Worm (Caenorhabditis elegans) whole organism, L4 larva: ENCODE data around the gene mrpl-11.
A peak's percentile ranks its signal among the peaks of the same experiment; 100 is the strongest.

Source experiments
- D1046.2 ChIP-seq: fragments of 200-800 bp; sonication (Bioruptor generic); IDR thresholded peaks from 2 replicates; pipeline ENCODE4 v1.3.6; 2022; ENCODE audit warnings: missing genetic modification characterization, missing compliant biosample characterization
- F26F4.8 ChIP-seq: fragments of 200-800 bp; sonication (Bioruptor generic); conservative IDR thresholded peaks from 2 replicates; pipeline ENCODE4 v1.3.6; 2022; ENCODE audit warnings: missing genetic modification characterization, missing compliant biosample characterization
- F37D6.2 ChIP-seq: sonication (generic microtip); optimal IDR thresholded peaks from 2 replicates; lab custom pipeline; 2016; ENCODE audit warnings: mild to moderate bottlenecking, missing genetic modification characterization, missing compliant biosample characterization
- Y105C5A.15 ChIP-seq: fragments of 200-800 bp; sonication (Bioruptor generic); IDR thresholded peaks from 2 replicates; pipeline ENCODE4 v1.3.6; 2022; ENCODE audit warnings: missing genetic modification characterization, missing compliant biosample characterization
- Y48G9A.11 ChIP-seq: fragments of 200-800 bp; sonication (Bioruptor generic); IDR thresholded peaks from 2 replicates; pipeline ENCODE4 v1.3.6; 2022; ENCODE audit warnings: missing genetic modification reagents, missing genetic modification characterization, missing compliant biosample characterization
- Y75B8A.6 ChIP-seq: fragments of 200-800 bp; sonication (Bioruptor generic); IDR thresholded peaks from 2 replicates; pipeline ENCODE4 v1.3.6; 2022; ENCODE audit warnings: missing genetic modification reagents, missing genetic modification characterization, missing compliant biosample characterization
- ZK546.5 ChIP-seq, 2 experiments: sonication (generic microtip); optimal IDR thresholded peaks; 2 replicates each; lab custom pipeline; 2017; ENCODE audit warnings: missing biosample characterization in 2 of 2, missing genetic modification characterization in 2 of 2
- ama-1 ChIP-seq: fragments of 150-350 bp; optimal IDR thresholded peaks from 2 replicates; lab custom pipeline; 2014; ENCODE audit warnings: inconsistent platforms, mixed read lengths
- attf-4 ChIP-seq: sonication (generic microtip); optimal IDR thresholded peaks from 3 replicates; lab custom pipeline; 2017; ENCODE audit warnings: missing biosample characterization, missing genetic modification characterization
- ceh-20 ChIP-seq: fragments of 200-800 bp; sonication (Bioruptor generic); IDR thresholded peaks from 2 replicates; pipeline ENCODE4 v1.3.6; 2022; ENCODE audit warnings: missing genetic modification reagents, missing genetic modification characterization, missing compliant biosample characterization
- ceh-28 ChIP-seq: fragments of 150-350 bp; optimal IDR thresholded peaks from 2 replicates; lab custom pipeline; 2014; ENCODE audit warnings: missing biosample characterization, missing genetic modification reagents, missing genetic modification characterization
- ceh-62 ChIP-seq: sonication (generic microtip); optimal IDR thresholded peaks from 2 replicates; lab custom pipeline; 2017; ENCODE audit warnings: missing biosample characterization, missing genetic modification characterization
- cey-2 ChIP-seq: sonication (generic microtip); optimal IDR thresholded peaks from 3 replicates; lab custom pipeline; 2017; ENCODE audit warnings: missing genetic modification characterization, mild to moderate bottlenecking, missing compliant biosample characterization, antibody characterized with exemption, borderline replicate concordance; ENCODE audit not compliant: insufficient read depth
- daf-19 ChIP-seq: fragments of 200-800 bp; sonication (Bioruptor generic); conservative IDR thresholded peaks from 2 replicates; pipeline ENCODE4 v1.3.6; 2022; ENCODE audit warnings: missing genetic modification characterization, missing compliant biosample characterization
- daf-8 ChIP-seq: fragments of 200-800 bp; sonication (Bioruptor generic); IDR thresholded peaks from 2 replicates; pipeline ENCODE4 v1.3.6; 2022; ENCODE audit warnings: missing genetic modification characterization, missing compliant biosample characterization
- dmd-6 ChIP-seq: fragments of 200-800 bp; sonication (Bioruptor generic); IDR thresholded peaks from 2 replicates; pipeline ENCODE4 v1.3.6; 2022; ENCODE audit warnings: missing genetic modification reagents, missing genetic modification characterization, missing compliant biosample characterization
- dmd-9 ChIP-seq: fragments of 200-800 bp; sonication (Bioruptor generic); IDR thresholded peaks from 2 replicates; pipeline ENCODE4 v1.3.6; 2022; ENCODE audit warnings: missing genetic modification reagents, missing genetic modification characterization, missing compliant biosample characterization
- dpl-1 ChIP-seq: fragments of 150-350 bp; optimal IDR thresholded peaks from 2 replicates; lab custom pipeline; 2014; ENCODE audit warnings: missing biosample characterization, missing genetic modification reagents, missing genetic modification characterization
- dve-1 ChIP-seq: sonication (generic microtip); optimal IDR thresholded peaks from 2 replicates; lab custom pipeline; 2017; ENCODE audit warnings: antibody characterized with exemption, mild to moderate bottlenecking, missing genetic modification characterization, missing compliant biosample characterization; ENCODE audit not compliant: insufficient read depth
- fos-1 ChIP-seq: fragments of 150-350 bp; optimal IDR thresholded peaks from 2 replicates; lab custom pipeline; 2014; ENCODE audit warnings: missing biosample characterization, missing genetic modification characterization
- hlh-11 ChIP-seq: fragments of 200-800 bp; sonication (Bioruptor generic); optimal IDR thresholded peaks from 2 replicates; lab custom pipeline; 2018; ENCODE audit warnings: mild to moderate bottlenecking, missing genetic modification characterization, missing compliant biosample characterization
- hlh-30 ChIP-seq: sonication (generic microtip); optimal IDR thresholded peaks from 2 replicates; lab custom pipeline; 2017; ENCODE audit warnings: antibody characterized with exemption, mild to moderate bottlenecking, missing genetic modification characterization, missing compliant biosample characterization; ENCODE audit not compliant: insufficient read depth
- jun-1 ChIP-seq: fragments of 150-350 bp; optimal IDR thresholded peaks from 2 replicates; lab custom pipeline; 2014; ENCODE audit warnings: missing biosample characterization, missing genetic modification reagents, missing genetic modification characterization
- lin-1 ChIP-seq: fragments of 200-800 bp; sonication (Bioruptor generic); IDR thresholded peaks from 2 replicates; pipeline ENCODE4 v1.3.6; 2022; ENCODE audit warnings: missing genetic modification reagents, missing genetic modification characterization, missing compliant biosample characterization
- lin-29 ChIP-seq: fragments of 200-800 bp; sonication (Bioruptor generic); IDR thresholded peaks from 2 replicates; pipeline ENCODE4 v1.3.6; 2022; ENCODE audit warnings: missing genetic modification reagents, missing genetic modification characterization, missing compliant biosample characterization
- lin-38 ChIP-seq: fragments of 200-800 bp; sonication (Bioruptor generic); IDR thresholded peaks from 2 replicates; pipeline ENCODE4 v1.3.6; 2022; ENCODE audit warnings: missing genetic modification reagents, missing genetic modification characterization, missing compliant biosample characterization
- lin-39 ChIP-seq: fragments of 150-350 bp; optimal IDR thresholded peaks from 2 replicates; lab custom pipeline; 2014; ENCODE audit warnings: missing biosample characterization, missing genetic modification reagents, missing genetic modification characterization
- lir-3 ChIP-seq: sonication (generic microtip); optimal IDR thresholded peaks from 2 replicates; lab custom pipeline; 2016; ENCODE audit warnings: mild to moderate bottlenecking, missing genetic modification characterization, missing compliant biosample characterization
- lsy-2 ChIP-seq, 2 experiments: fragments of 150-350 bp in 1 of 2; sonication (generic microtip) in 1 of 2; optimal IDR thresholded peaks; 2 replicates each; lab custom pipeline; 2014 to 2017; ENCODE audit warnings: missing biosample characterization in 2 of 2, missing genetic modification characterization in 2 of 2
- madf-5 ChIP-seq, 2 experiments: fragments of 200-800 bp; sonication (Bioruptor generic); IDR thresholded peaks; 2 replicates each; pipeline ENCODE4 v1.3.6; 2022; ENCODE audit warnings: missing compliant biosample characterization in 2 of 2, missing genetic modification characterization in 2 of 2
- madf-9 ChIP-seq: fragments of 200-800 bp; sonication (Bioruptor generic); conservative IDR thresholded peaks from 2 replicates; pipeline ENCODE4 v1.3.6; 2022; ENCODE audit warnings: missing genetic modification reagents, missing genetic modification characterization, missing compliant biosample characterization
- mxl-2 ChIP-seq: fragments of 200-800 bp; sonication (Bioruptor generic); conservative IDR thresholded peaks from 2 replicates; pipeline ENCODE4 v1.3.6; 2022; ENCODE audit warnings: missing genetic modification reagents, missing genetic modification characterization, missing compliant biosample characterization
- mxl-3 ChIP-seq: fragments of 200-800 bp; sonication (Bioruptor generic); optimal IDR thresholded peaks from 2 replicates; lab custom pipeline; 2018; ENCODE audit warnings: mild to moderate bottlenecking, missing genetic modification characterization, missing compliant biosample characterization
- nhr-102 ChIP-seq: sonication (generic microtip); optimal IDR thresholded peaks from 2 replicates; lab custom pipeline; 2016; ENCODE audit warnings: mild to moderate bottlenecking, missing genetic modification characterization, moderate library complexity, missing compliant biosample characterization
- nhr-111 ChIP-seq: fragments of 200-800 bp; sonication (Bioruptor generic); optimal IDR thresholded peaks from 2 replicates; lab custom pipeline; 2018; ENCODE audit warnings: mild to moderate bottlenecking, missing genetic modification characterization, missing compliant biosample characterization
- nhr-237 ChIP-seq: sonication (generic microtip); optimal IDR thresholded peaks from 2 replicates; lab custom pipeline; 2017; ENCODE audit warnings: missing biosample characterization, missing genetic modification characterization
- nhr-25 ChIP-seq: sonication (generic microtip); optimal IDR thresholded peaks from 2 replicates; lab custom pipeline; 2017; ENCODE audit warnings: missing genetic modification characterization, mild to moderate bottlenecking, missing compliant biosample characterization, antibody characterized with exemption, moderate library complexity, borderline replicate concordance; ENCODE audit not compliant: insufficient read depth
- nhr-28 ChIP-seq: fragments of 150-350 bp; optimal IDR thresholded peaks from 2 replicates; lab custom pipeline; 2014; ENCODE audit warnings: missing biosample characterization, missing genetic modification characterization
- nhr-42 ChIP-seq: fragments of 200-800 bp; sonication (Bioruptor generic); IDR thresholded peaks from 2 replicates; pipeline ENCODE4 v1.3.6; 2022; ENCODE audit warnings: missing genetic modification characterization, missing compliant biosample characterization
- php-3 ChIP-seq: fragments of 200-800 bp; sonication (Bioruptor generic); IDR thresholded peaks from 2 replicates; pipeline ENCODE4 v1.3.6; 2022; ENCODE audit warnings: missing genetic modification reagents, missing genetic modification characterization, missing compliant biosample characterization
- pqm-1 ChIP-seq: sonication (generic microtip); optimal IDR thresholded peaks from 2 replicates; lab custom pipeline; 2017; ENCODE audit warnings: missing biosample characterization, missing genetic modification characterization
- saeg-2 ChIP-seq: fragments of 200-800 bp; sonication (Bioruptor generic); IDR thresholded peaks from 2 replicates; pipeline ENCODE4 v1.3.6; 2022; ENCODE audit warnings: missing genetic modification reagents, missing genetic modification characterization, missing compliant biosample characterization
- set-16 ChIP-seq: fragments of 200-800 bp; sonication (Bioruptor generic); IDR thresholded peaks from 2 replicates; pipeline ENCODE4 v1.3.6; 2022; ENCODE audit warnings: missing genetic modification reagents, missing genetic modification characterization, missing compliant biosample characterization
- spr-3 ChIP-seq: fragments of 200-800 bp; sonication (Bioruptor generic); optimal IDR thresholded peaks from 2 replicates; lab custom pipeline; 2018; ENCODE audit warnings: mild to moderate bottlenecking, missing genetic modification characterization, missing compliant biosample characterization
- tag-97 ChIP-seq: fragments of 200-800 bp; sonication (Bioruptor generic); IDR thresholded peaks from 2 replicates; pipeline ENCODE4 v1.3.6; 2022; ENCODE audit warnings: missing genetic modification characterization, missing compliant biosample characterization
- tra-1 ChIP-seq: fragments of 200-800 bp; sonication (Bioruptor generic); IDR thresholded peaks from 2 replicates; pipeline ENCODE4 v1.3.6; 2022; ENCODE audit warnings: missing genetic modification reagents, missing genetic modification characterization, missing compliant biosample characterization
- unc-62 ChIP-seq, 3 experiments: fragments of 150-350 bp in 1 of 3; sonication (generic microtip); optimal IDR thresholded peaks in 2 of 3; peaks in 1 of 3; 1 replicate in 1 of 3; 2 replicates in 2 of 3; lab custom pipeline; 2014 to 2017; ENCODE audit warnings: missing biosample characterization in 3 of 3, missing genetic modification characterization in 3 of 3, missing genetic modification reagents in 3 of 3, missing genotype in 1 of 3
- vab-7 ChIP-seq: fragments of 200-800 bp; sonication (Bioruptor generic); IDR thresholded peaks from 2 replicates; pipeline ENCODE4 v1.3.6; 2022; ENCODE audit warnings: missing genetic modification reagents, missing genetic modification characterization, missing compliant biosample characterization
- zfp-3 ChIP-seq: fragments of 200-800 bp; sonication (Bioruptor generic); conservative IDR thresholded peaks from 2 replicates; pipeline ENCODE4 v1.3.6; 2022; ENCODE audit warnings: missing genetic modification reagents, missing genetic modification characterization, missing compliant biosample characterization
- zip-11 ChIP-seq: fragments of 200-800 bp; sonication (Bioruptor generic); IDR thresholded peaks from 2 replicates; pipeline ENCODE4 v1.3.6; 2022; ENCODE audit warnings: missing genetic modification characterization, missing compliant biosample characterization
- ztf-7 ChIP-seq: fragments of 150-350 bp; optimal IDR thresholded peaks from 2 replicates; lab custom pipeline; 2014; ENCODE audit warnings: missing biosample characterization, missing genetic modification characterization

Gene mrpl-11

ce11 chrIII:8749487-8749886 lies 32.0 kb downstream of the mrpl-11 start, which contains the start of gene sma-2:
TSS of gene sma-2 (plus strand) at chrIII:8749680.
- TF ChIP-seq daf-19 (GFP tag; lab: Robert Waterston, UW) (no peak), madf-9 (GFP tag; lab: Robert Waterston, UW) (no peak), lin-29 (GFP tag; lab: Robert Waterston, UW) (no peak), F26F4.8 (GFP tag; lab: Robert Waterston, UW) (no peak), lin-38 (peak; percentile 32; the same call in 1 of the 2 replicates), fos-1 (no peak), tra-1 (GFP tag; lab: Robert Waterston, UW) (peak; percentile 66), ceh-28 (tag; lab: Kevin White, UChicago) (no peak), lin-39 (tag; lab: Kevin White, UChicago) (no peak), vab-7 (GFP tag; lab: Robert Waterston, UW) (no peak), F37D6.2 (tag; lab: Kevin White, UChicago) (no peak), Y105C5A.15 (GFP tag; lab: Robert Waterston, UW) (no peak), ztf-7 (tag; lab: Kevin White, UChicago) (peak; percentile 27), spr-3 (no peak), ama-1 (no peak), nhr-102 (tag; lab: Kevin White, UChicago) (peak; percentile 53), lir-3 (no peak), php-3 (GFP tag; lab: Robert Waterston, UW) (peak; percentile 87), jun-1 (tag; lab: Kevin White, UChicago) (no peak), zfp-3 (no peak), set-16 (GFP tag; lab: Robert Waterston, UW) (no peak), nhr-237 (tag; lab: Kevin White, UChicago) (no peak), hlh-11 (tag; lab: Kevin White, UChicago) (peak; percentile 99), D1046.2 (GFP tag; lab: Robert Waterston, UW) (no peak), attf-4 (tag; lab: Kevin White, UChicago) (no peak), unc-62 (GFP tag; optimal IDR thresholded peaks at IDR 0.05 in 1 of 2; lab: Kevin White, UChicago) (peak in 1 of 2 experiments; percentile 14), unc-62 (tag; optimal IDR thresholded peaks at IDR 0.05; lab: Kevin White, UChicago) (no peak), daf-8 (GFP tag; lab: Robert Waterston, UW) (no peak), dpl-1 (peak; percentile 39), cey-2 (tag; lab: Kevin White, UChicago) (peak; percentile 25), ZK546.5 (tag; optimal IDR thresholded peaks at IDR 0.05; lab: Kevin White, UChicago) (no peak), dmd-9 (no peak), nhr-42 (no peak), Y48G9A.11 (GFP tag; lab: Robert Waterston, UW) (no peak), ceh-20 (GFP tag; lab: Robert Waterston, UW) (no peak), zip-11 (GFP tag; lab: Robert Waterston, UW) (no peak), saeg-2 (GFP tag; lab: Robert Waterston, UW) (no peak), nhr-111 (GFP tag; lab: Kevin White, UChicago) (no peak), nhr-25 (tag; lab: Kevin White, UChicago) (no peak), dmd-6 (peak; percentile 92), ceh-62 (tag; lab: Kevin White, UChicago) (no peak), mxl-2 (GFP tag; lab: Robert Waterston, UW) (no peak), nhr-28 (peak; percentile 94), mxl-3 (GFP tag; lab: Kevin White, UChicago) (no peak), madf-5 (GFP tag; IDR thresholded peaks at IDR 0.05; lab: Robert Waterston, UW) (no peak), tag-97 (GFP tag; lab: Robert Waterston, UW) (no peak), Y75B8A.6 (no peak), pqm-1 (tag; lab: Kevin White, UChicago) (peak; percentile 39), lsy-2 (tag; optimal IDR thresholded peaks at IDR 0.05; lab: Kevin White, UChicago) (peak in 1 of 2 experiments; percentile 54), hlh-30 (tag; lab: Kevin White, UChicago) (peak; percentile 56), lin-1 (peak; percentile 80), dve-1 (tag; lab: Kevin White, UChicago) (peak; percentile 98)
